Worm (Caenorhabditis elegans) whole organism, L2 larva: Measurements from ENCODE around the gene Y53G8AR.9.
A peak's percentile ranks its signal among the peaks of the same experiment; 100 is the strongest.

Experiments
- C34F6.9 ChIP-seq: fragments of 150-350 bp; optimal IDR thresholded peaks from 2 replicates; lab custom pipeline; 2014; ENCODE audit warnings: missing biosample characterization, missing genetic modification characterization
- F13H6.1 ChIP-seq: sonication (generic microtip); optimal IDR thresholded peaks from 2 replicates; lab custom pipeline; 2016; ENCODE audit warnings: missing genetic modification characterization, missing compliant biosample characterization
- R02D3.7 ChIP-seq: fragments of 150-350 bp; optimal IDR thresholded peaks from 2 replicates; lab custom pipeline; 2014; ENCODE audit warnings: missing biosample characterization, missing genetic modification characterization
- Y55F3AM.14 ChIP-seq: fragments of 200-800 bp; sonication (Bioruptor generic); optimal IDR thresholded peaks from 2 replicates; lab custom pipeline; 2018; ENCODE audit warnings: mild to moderate bottlenecking, missing genetic modification characterization, missing compliant biosample characterization
- ZK546.5 ChIP-seq: sonication (generic microtip); optimal IDR thresholded peaks from 2 replicates; lab custom pipeline; 2017; ENCODE audit warnings: missing biosample characterization, missing genetic modification characterization
- alr-1 ChIP-seq: fragments of 150-350 bp; optimal IDR thresholded peaks from 2 replicates; lab custom pipeline; 2014; ENCODE audit warnings: missing biosample characterization, missing genetic modification characterization
- ama-1 ChIP-seq: fragments of 150-350 bp; optimal IDR thresholded peaks from 2 replicates; lab custom pipeline; 2018; ENCODE audit warnings: inconsistent platforms
- blmp-1 ChIP-seq: sonication (generic microtip); optimal IDR thresholded peaks from 2 replicates; lab custom pipeline; 2017; ENCODE audit warnings: missing genetic modification characterization, mild to moderate bottlenecking, missing compliant biosample characterization, antibody characterized with exemption, moderate library complexity; ENCODE audit not compliant: insufficient read depth
- crh-2 ChIP-seq: sonication (generic microtip); optimal IDR thresholded peaks from 2 replicates; lab custom pipeline; 2017; ENCODE audit warnings: missing biosample characterization, missing genetic modification characterization
- elt-1 ChIP-seq: fragments of 150-350 bp; optimal IDR thresholded peaks from 2 replicates; lab custom pipeline; 2014; ENCODE audit warnings: missing biosample characterization, missing genetic modification characterization
- elt-3 ChIP-seq: sonication (generic microtip); optimal IDR thresholded peaks from 2 replicates; lab custom pipeline; 2017; ENCODE audit warnings: missing biosample characterization, missing genetic modification characterization
- fos-1 ChIP-seq: fragments of 150-350 bp; optimal IDR thresholded peaks from 2 replicates; lab custom pipeline; 2014; ENCODE audit warnings: missing biosample characterization, missing genetic modification characterization
- lin-13 ChIP-seq: fragments of 150-350 bp; optimal IDR thresholded peaks from 2 replicates; lab custom pipeline; 2014; ENCODE audit warnings: missing biosample characterization, missing genetic modification reagents, missing genetic modification characterization
- lin-39 ChIP-seq: fragments of 150-350 bp; optimal IDR thresholded peaks from 2 replicates; lab custom pipeline; 2014; ENCODE audit warnings: missing biosample characterization, missing genetic modification reagents, missing genetic modification characterization
- lsy-2 ChIP-seq, 2 experiments: fragments of 150-350 bp in 1 of 2; sonication (generic microtip) in 1 of 2; optimal IDR thresholded peaks; 2 replicates each; lab custom pipeline; 2014 to 2017; ENCODE audit warnings: missing biosample characterization in 2 of 2, missing genetic modification characterization in 2 of 2
- mab-5 ChIP-seq: fragments of 150-350 bp; optimal IDR thresholded peaks from 2 replicates; lab custom pipeline; 2014; ENCODE audit warnings: missing biosample characterization, missing genetic modification characterization
- mbf-1 ChIP-seq: sonication (generic microtip); optimal IDR thresholded peaks from 2 replicates; lab custom pipeline; 2017; ENCODE audit warnings: missing biosample characterization, missing genetic modification characterization
- nhr-10 ChIP-seq: sonication (generic microtip); optimal IDR thresholded peaks from 2 replicates; lab custom pipeline; 2017; ENCODE audit warnings: missing biosample characterization, missing genetic modification characterization
- nhr-11 ChIP-seq: fragments of 150-350 bp; optimal IDR thresholded peaks from 2 replicates; lab custom pipeline; 2014; ENCODE audit warnings: missing biosample characterization, missing genetic modification characterization
- nhr-12 ChIP-seq: fragments of 150-350 bp; optimal IDR thresholded peaks from 2 replicates; lab custom pipeline; 2014; ENCODE audit warnings: missing biosample characterization, missing genetic modification characterization
- nhr-129 ChIP-seq: fragments of 150-350 bp; optimal IDR thresholded peaks from 2 replicates; lab custom pipeline; 2014; ENCODE audit warnings: missing biosample characterization, missing genetic modification characterization
- nhr-21 ChIP-seq: fragments of 150-350 bp; optimal IDR thresholded peaks from 2 replicates; lab custom pipeline; 2014; ENCODE audit warnings: missing biosample characterization, missing genetic modification characterization
- nhr-23 ChIP-seq: fragments of 150-350 bp; optimal IDR thresholded peaks from 2 replicates; lab custom pipeline; 2014; ENCODE audit warnings: missing biosample characterization, missing genetic modification reagents, missing genetic modification characterization
- nhr-25 ChIP-seq: fragments of 150-350 bp; sonication (generic microtip); optimal IDR thresholded peaks from 3 replicates; lab custom pipeline; 2014; ENCODE audit warnings: missing biosample characterization, missing genetic modification characterization
- nhr-6 ChIP-seq: fragments of 150-350 bp; optimal IDR thresholded peaks from 2 replicates; lab custom pipeline; 2014; ENCODE audit warnings: missing biosample characterization, missing genetic modification characterization
- nhr-77 ChIP-seq: fragments of 150-350 bp; optimal IDR thresholded peaks from 2 replicates; lab custom pipeline; 2014; ENCODE audit warnings: missing biosample characterization, missing genetic modification characterization
- peb-1 ChIP-seq: fragments of 150-350 bp; optimal IDR thresholded peaks from 2 replicates; lab custom pipeline; 2014; ENCODE audit warnings: missing biosample characterization, missing genetic modification characterization
- skn-1 ChIP-seq: sonication (generic microtip); optimal IDR thresholded peaks from 2 replicates; lab custom pipeline; 2017; ENCODE audit warnings: missing biosample characterization, missing genetic modification characterization
- sma-3 ChIP-seq: sonication (generic microtip); optimal IDR thresholded peaks from 2 replicates; lab custom pipeline; 2016; ENCODE audit warnings: missing genetic modification reagents, missing genetic modification characterization, missing compliant biosample characterization
- snpc-4 ChIP-seq: fragments of 150-350 bp; optimal IDR thresholded peaks from 2 replicates; lab custom pipeline; 2014; ENCODE audit warnings: missing biosample characterization, missing genetic modification characterization
- unc-39 ChIP-seq: fragments of 150-350 bp; optimal IDR thresholded peaks from 2 replicates; lab custom pipeline; 2014; ENCODE audit warnings: missing biosample characterization, missing genetic modification characterization
- unc-55 ChIP-seq: fragments of 150-350 bp; sonication (generic microtip); optimal IDR thresholded peaks from 3 replicates; lab custom pipeline; 2014; ENCODE audit warnings: missing biosample characterization, missing genetic modification reagents, missing genetic modification characterization
- unc-62 ChIP-seq: fragments of 150-350 bp; optimal IDR thresholded peaks from 2 replicates; lab custom pipeline; 2014; ENCODE audit warnings: missing biosample characterization, missing genetic modification reagents, missing genetic modification characterization
- ztf-1 ChIP-seq: fragments of 200-800 bp; sonication (Bioruptor generic); conservative IDR thresholded peaks from 2 replicates; pipeline ENCODE4 v1.3.6; 2022; ENCODE audit warnings: missing genetic modification characterization, missing compliant biosample characterization
- ztf-11 ChIP-seq: sonication (generic microtip); optimal IDR thresholded peaks from 2 replicates; lab custom pipeline; 2017; ENCODE audit warnings: missing biosample characterization, missing genetic modification characterization
- ztf-4 ChIP-seq: fragments of 150-350 bp; optimal IDR thresholded peaks from 2 replicates; lab custom pipeline; 2014; ENCODE audit warnings: missing biosample characterization, missing genetic modification characterization

Y53G8AR.9 gene

ce11 chrIII:3311607-3312006 is 9.4 kb downstream of the Y53G8AR.9 start:
- TF ChIP-seq R02D3.7 (no peak), crh-2 (no peak), fos-1 (no peak), ZK546.5 (tag; lab: Kevin White, UChicago) (no peak), ztf-1 (GFP tag; lab: Robert Waterston, UW) (no peak)

ce11 chrIII:3310876-3311597 is 10.0 kb downstream of the Y53G8AR.9 start, which contains the start of gene ral-1:
Gene ral-1, plus strand, starts transcription at chrIII:3311310.
- TF ChIP-seq ZK546.5 (tag; lab: Kevin White, UChicago) = no peak
- peak; percentile 13 for TF ChIP-seq fos-1

DNA sequence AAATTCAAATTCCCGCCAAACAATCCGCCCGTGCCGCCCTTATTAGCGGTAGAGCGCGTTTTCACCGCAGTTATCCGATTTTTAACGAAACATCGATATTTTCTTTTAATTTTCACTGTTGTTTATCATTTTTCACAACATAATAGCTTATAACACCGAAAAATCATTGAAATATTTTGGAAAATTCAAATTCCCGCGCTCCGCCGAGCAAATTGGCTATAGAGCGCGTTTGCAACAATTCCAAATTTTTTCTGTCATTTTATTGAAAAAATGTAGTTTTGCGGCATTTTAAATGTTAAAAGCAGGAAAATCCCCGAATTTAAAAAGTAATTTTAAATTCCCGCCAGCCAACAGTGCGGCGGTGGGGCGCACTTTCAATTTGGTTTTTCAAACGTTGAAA is 11.3 kb downstream of the Y53G8AR.9 start:
- no peak for TF ChIP-seq nhr-6 (tag; lab: Kevin White, UChicago)
- no peak for TF ChIP-seq sma-3
- no peak for TF ChIP-seq R02D3.7
- no peak for TF ChIP-seq fos-1
- TF ChIP-seq ztf-1 (GFP tag; lab: Robert Waterston, UW) = no peak
- TF ChIP-seq lin-39 (tag; lab: Kevin White, UChicago) = no peak

DNA sequence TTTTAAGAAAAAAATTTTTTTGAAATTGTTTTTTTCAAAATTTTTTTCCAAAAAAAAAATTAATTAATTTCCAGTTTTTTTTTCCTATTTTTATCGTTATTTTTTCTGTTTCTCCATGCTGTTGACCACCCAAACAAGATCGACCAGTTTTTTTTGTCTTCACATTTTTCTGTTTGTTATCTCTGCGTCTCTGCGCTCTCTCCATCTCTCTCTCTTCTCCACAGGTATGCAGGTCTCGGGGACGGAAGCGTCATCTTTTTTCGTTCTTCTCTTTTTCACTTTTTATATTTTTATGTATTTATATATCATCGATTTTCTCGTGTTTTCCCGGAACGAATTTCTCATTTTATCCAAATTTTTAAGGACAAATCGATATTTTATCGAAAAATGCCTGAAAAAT is 12.1 kb downstream of the Y53G8AR.9 start:
- TF ChIP-seq elt-1 (tag; lab: Kevin White, UChicago) = no peak
- no peak for TF ChIP-seq mbf-1 (tag; lab: Kevin White, UChicago)
- TF ChIP-seq fos-1 = peak; percentile 4
- TF ChIP-seq ztf-4 (tag; lab: Kevin White, UChicago) = no peak
- TF ChIP-seq elt-3 (tag; lab: Kevin White, UChicago) = no peak
- TF ChIP-seq nhr-77 = no peak
- no peak for TF ChIP-seq ZK546.5 (tag; lab: Kevin White, UChicago)
- TF ChIP-seq nhr-21 (tag; lab: Kevin White, UChicago) = no peak
- TF ChIP-seq unc-55 = no peak
- no peak for TF ChIP-seq R02D3.7
- TF ChIP-seq nhr-25 (tag; lab: Kevin White, UChicago) = no peak
- TF ChIP-seq F13H6.1 = no peak
- peak in 1 of 2 experiments; percentile 34 for TF ChIP-seq lsy-2 (tag; optimal IDR thresholded peaks at IDR 0.05; lab: Kevin White, UChicago)
- no peak for TF ChIP-seq nhr-10 (tag; lab: Kevin White, UChicago)
- no peak for TF ChIP-seq skn-1 (tag; lab: Kevin White, UChicago)
- no peak for TF ChIP-seq lin-39 (tag; lab: Kevin White, UChicago)
- TF ChIP-seq unc-39 (tag; lab: Kevin White, UChicago) = no peak
- TF ChIP-seq C34F6.9 = peak; percentile 34
- no peak for TF ChIP-seq unc-62
- no peak for TF ChIP-seq ztf-11 (tag; lab: Kevin White, UChicago)
- no peak for TF ChIP-seq nhr-12 (tag; lab: Kevin White, UChicago)
- TF ChIP-seq sma-3 = no peak
- no peak for TF ChIP-seq ama-1 (lab: Kevin White, UChicago)
- no peak for TF ChIP-seq crh-2
- TF ChIP-seq Y55F3AM.14 (GFP tag; lab: Kevin White, UChicago) = no peak
- TF ChIP-seq nhr-11 (tag; lab: Kevin White, UChicago) = no peak
- TF ChIP-seq peb-1 (tag; lab: Kevin White, UChicago) = no peak
- no peak for TF ChIP-seq nhr-23 (tag; lab: Kevin White, UChicago)
- TF ChIP-seq alr-1 (tag; lab: Kevin White, UChicago) = no peak
- peak; percentile 55 for TF ChIP-seq blmp-1 (tag; lab: Kevin White, UChicago)
- TF ChIP-seq mab-5 (tag; lab: Kevin White, UChicago) = no peak
- TF ChIP-seq lin-13 (GFP tag; lab: Kevin White, UChicago) = no peak
- TF ChIP-seq, all 48 proteins: peak for 4

- TF ChIP-seq crh-2 (peak; percentile 4), ZK546.5 (tag; lab: Kevin White, UChicago) (no peak), unc-55 (no peak), fos-1 (peak; percentile 45), nhr-129 (tag; lab: Kevin White, UChicago) (peak; percentile 41), R02D3.7 (no peak), lsy-2 (tag; optimal IDR thresholded peaks at IDR 0.05; lab: Kevin White, UChicago) (peak in 1 of 2 experiments; percentile 4), nhr-21 (tag; lab: Kevin White, UChicago) (no peak), mbf-1 (tag; lab: Kevin White, UChicago) (no peak), nhr-11 (tag; lab: Kevin White, UChicago) (no peak), F13H6.1 (peak; percentile 20), sma-3 (no peak), snpc-4 (tag; lab: Kevin White, UChicago) (no peak)
- TF ChIP-seq, all 48 proteins: peak for 5
These were observed 13.7 kb downstream of the Y53G8AR.9 start for ce11 chrIII:3307379-3307778.
